Fruit fly (Drosophila melanogaster) whole organism, adult: ENCODE results near the gene Plap.

Experiments used
- CG11617 ChIP-seq: fragments of 200-800 bp; sonication (Bioruptor generic); optimal IDR thresholded peaks from 2 replicates; lab custom pipeline; 2017; ENCODE audit warnings: mild to moderate bottlenecking, missing biosample characterization, missing genetic modification reagents, missing genetic modification characterization
- CG12768 ChIP-seq: fragments of 200-800 bp; sonication (Bioruptor generic); optimal IDR thresholded peaks from 2 replicates; lab custom pipeline; 2017; ENCODE audit warnings: missing biosample characterization, missing genetic modification characterization, mild to moderate bottlenecking, moderate library complexity, missing genetic modification reagents
- CG14711 ChIP-seq: fragments of 200-800 bp; sonication (Bioruptor generic); optimal IDR thresholded peaks from 2 replicates; lab custom pipeline; 2018; ENCODE audit warnings: missing biosample characterization, mild to moderate bottlenecking, missing genetic modification characterization, moderate library complexity
- CG1620 ChIP-seq: fragments of 200-800 bp; sonication (Bioruptor generic); optimal IDR thresholded peaks from 2 replicates; lab custom pipeline; 2016; ENCODE audit warnings: missing biosample characterization, missing genetic modification characterization
- CG33017 ChIP-seq: fragments of 200-800 bp; sonication (Bioruptor generic); optimal IDR thresholded peaks from 2 replicates; lab custom pipeline; 2018; ENCODE audit warnings: missing biosample characterization, mild to moderate bottlenecking, missing genetic modification characterization, moderate library complexity
- CG7045 ChIP-seq: fragments of 200-800 bp; sonication (Bioruptor generic); optimal IDR thresholded peaks from 2 replicates; lab custom pipeline; 2017; ENCODE audit warnings: missing biosample characterization, mild to moderate bottlenecking, missing genetic modification characterization
- CG7101 ChIP-seq: fragments of 200-800 bp; sonication (Bioruptor generic); optimal IDR thresholded peaks from 2 replicates; lab custom pipeline; 2018; ENCODE audit warnings: missing biosample characterization, mild to moderate bottlenecking, missing genetic modification characterization, moderate library complexity
- Clk ChIP-seq: fragments of 200-800 bp; sonication (Bioruptor generic); optimal IDR thresholded peaks from 2 replicates; lab custom pipeline; 2017; ENCODE audit warnings: missing biosample characterization, missing genetic modification characterization
- Crg-1 ChIP-seq: fragments of 200-800 bp; sonication (Bioruptor generic); optimal IDR thresholded peaks from 2 replicates; lab custom pipeline; 2016; ENCODE audit warnings: missing biosample characterization, missing genetic modification characterization
- Hr96 ChIP-seq: fragments of 200-800 bp; sonication (Bioruptor generic); optimal IDR thresholded peaks from 2 replicates; lab custom pipeline; 2016; ENCODE audit warnings: missing biosample characterization, missing genetic modification characterization
- Mnt ChIP-seq: fragments of 200-800 bp; sonication (Bioruptor generic); optimal IDR thresholded peaks from 2 replicates; lab custom pipeline; 2016; ENCODE audit warnings: missing biosample characterization, mild to moderate bottlenecking, missing genetic modification characterization
- bab1 ChIP-seq: fragments of 200-800 bp; sonication (Bioruptor generic); optimal IDR thresholded peaks from 3 replicates; lab custom pipeline; 2019; ENCODE audit warnings: missing biosample characterization, mild to moderate bottlenecking, missing genetic modification characterization, moderate library complexity
- cic ChIP-seq: fragments of 200-800 bp; sonication (Bioruptor generic); optimal IDR thresholded peaks from 2 replicates; lab custom pipeline; 2017; ENCODE audit warnings: missing biosample characterization, mild to moderate bottlenecking, missing genetic modification characterization, moderate library complexity
- cnc ChIP-seq, 2 experiments: fragments of >200 bp; optimal IDR thresholded peaks; 2 replicates each; lab custom pipeline; 2017
- kay ChIP-seq: fragments of 200-800 bp; sonication (Bioruptor generic); peaks from one replicate; lab custom pipeline; 2016; ENCODE audit warnings: missing biosample characterization, missing genetic modification characterization, borderline replicate concordance
- ovo ChIP-seq: fragments of 200-800 bp; sonication (Bioruptor generic); optimal IDR thresholded peaks from 2 replicates; lab custom pipeline; 2016; ENCODE audit warnings: missing biosample characterization, missing genetic modification characterization
- pad ChIP-seq: fragments of 200-800 bp; sonication (Bioruptor generic); optimal IDR thresholded peaks from 3 replicates; lab custom pipeline; 2017; ENCODE audit warnings: missing biosample characterization, missing genetic modification characterization, mild to moderate bottlenecking, moderate library complexity, missing genetic modification reagents
- tj ChIP-seq: fragments of 200-800 bp; sonication (Bioruptor generic); optimal IDR thresholded peaks from 3 replicates; lab custom pipeline; 2017; ENCODE audit warnings: missing biosample characterization, mild to moderate bottlenecking, missing genetic modification characterization, moderate library complexity
- toe ChIP-seq: fragments of 200-800 bp; sonication (Bioruptor generic); optimal IDR thresholded peaks from 2 replicates; lab custom pipeline; 2016; ENCODE audit warnings: missing biosample characterization, missing genetic modification characterization

The Plap gene

dm6 chr2L:1213587-1213986 lies 43.4 kb upstream of the Plap start:
- no peak for TF ChIP-seq Clk (GFP tag; lab: Kevin White, UChicago)
- TF ChIP-seq Hr96, result no peak
- TF ChIP-seq ovo (GFP tag; lab: Kevin White, UChicago), result no peak

- TF ChIP-seq CG33017, result no peak
- TF ChIP-seq CG12768 (GFP tag; lab: Kevin White, UChicago), result no peak
- TF ChIP-seq kay (GFP tag; lab: Kevin White, UChicago), result no peak
- no peak for TF ChIP-seq CG11617 (GFP tag; lab: Kevin White, UChicago)
- no peak for TF ChIP-seq CG14711 (tag; lab: Kevin White, UChicago)
- no peak for TF ChIP-seq CG7101 (tag; lab: Kevin White, UChicago)
- no peak for TF ChIP-seq CG7045
- no peak for TF ChIP-seq Hr96
- no peak for TF ChIP-seq Clk (GFP tag; lab: Kevin White, UChicago)
- no peak for TF ChIP-seq CG1620 (GFP tag; lab: Kevin White, UChicago)
- no peak for TF ChIP-seq bab1
- TF ChIP-seq Crg-1 (GFP tag; lab: Kevin White, UChicago), result no peak
- TF ChIP-seq cnc (optimal IDR thresholded peaks at IDR 0.05; lab: Kevin White, UChicago), result no peak
Observed at dm6 chr2L:1211528-1211927, 41.4 kb upstream of the Plap start.

dm6 chr2L:1207432-1207831 lies 37.3 kb upstream of the Plap start:
- no peak for TF ChIP-seq CG7101 (tag; lab: Kevin White, UChicago)
- no peak for TF ChIP-seq pad (GFP tag; lab: Kevin White, UChicago)

dm6 chr2L:1203915-1204314 lies 33.8 kb upstream of the Plap start, which contains the start of gene CG14342:
CG14342 (plus strand) TSS chr2L:1204215.
- no peak for TF ChIP-seq bab1
- no peak for TF ChIP-seq CG14711 (tag; lab: Kevin White, UChicago)
- no peak for TF ChIP-seq CG11617 (GFP tag; lab: Kevin White, UChicago)
- no peak for TF ChIP-seq cnc (optimal IDR thresholded peaks at IDR 0.05; lab: Kevin White, UChicago)
- TF ChIP-seq cic (GFP tag; lab: Kevin White, UChicago), result no peak
- no peak for TF ChIP-seq CG1620 (GFP tag; lab: Kevin White, UChicago)
- no peak for TF ChIP-seq Mnt (GFP tag; lab: Kevin White, UChicago)
- no peak for TF ChIP-seq CG12768 (GFP tag; lab: Kevin White, UChicago)
- TF ChIP-seq CG33017, result no peak
- TF ChIP-seq CG7101 (tag; lab: Kevin White, UChicago), result no peak
- TF ChIP-seq ovo (GFP tag; lab: Kevin White, UChicago), result no peak
- TF ChIP-seq Hr96, result no peak
- TF ChIP-seq Crg-1 (GFP tag; lab: Kevin White, UChicago), result no peak
- TF ChIP-seq toe (GFP tag; lab: Kevin White, UChicago), result no peak
- TF ChIP-seq kay (GFP tag; lab: Kevin White, UChicago), result no peak
- no peak for TF ChIP-seq CG7045

dm6 chr2L:1202445-1202844 lies 32.3 kb upstream of the Plap start:
- TF ChIP-seq CG7101 (tag; lab: Kevin White, UChicago), result no peak
- no peak for TF ChIP-seq Hr96
- no peak for TF ChIP-seq CG11617 (GFP tag; lab: Kevin White, UChicago)
- no peak for TF ChIP-seq Crg-1 (GFP tag; lab: Kevin White, UChicago)
- no peak for TF ChIP-seq Clk (GFP tag; lab: Kevin White, UChicago)
- no peak for TF ChIP-seq ovo (GFP tag; lab: Kevin White, UChicago)
- no peak for TF ChIP-seq pad (GFP tag; lab: Kevin White, UChicago)

dm6 chr2L:1201396-1201837 lies 31.3 kb upstream of the Plap start:
- TF ChIP-seq cic (GFP tag; lab: Kevin White, UChicago), result peak; percentile 38
- TF ChIP-seq kay (GFP tag; lab: Kevin White, UChicago), result peak; percentile 83
- no peak for TF ChIP-seq ovo (GFP tag; lab: Kevin White, UChicago)

- TF ChIP-seq cnc (optimal IDR thresholded peaks at IDR 0.05; lab: Kevin White, UChicago) (no peak), cic (GFP tag; lab: Kevin White, UChicago) (no peak), bab1 (no peak), kay (GFP tag; lab: Kevin White, UChicago) (peak; percentile 75), Clk (GFP tag; lab: Kevin White, UChicago) (no peak), CG11617 (GFP tag; lab: Kevin White, UChicago) (no peak), tj (GFP tag; lab: Kevin White, UChicago) (no peak)
Observed at dm6 chr2L:1199912-1200721, 30.0 kb upstream of the Plap start, which contains the start of the genes CG43349 and CG5011. CG43349 (plus strand) TSS chr2L:1200205. CG5011 (plus strand) TSS chr2L:1200671.
